Worm (Caenorhabditis elegans): Measurements from ENCODE around the gene dnj-2.

The dnj-2 gene

ce11 chrIV:11352768-11353167 is 39.0 kb upstream of the dnj-2 start:
- TF ChIP-seq F23B12.7 (tag; optimal IDR thresholded peaks at IDR 0.05; ENCODE audit: insufficient read depth) (no peak), repo-1 (tag; optimal IDR thresholded peaks at IDR 0.05) (no peak), nfya-1 (tag; optimal IDR thresholded peaks at IDR 0.05; ENCODE audit: borderline replicate concordance, insufficient read depth) (no peak), mcd-1 (GFP tag; IDR thresholded peaks at IDR 0.05) (no peak), tlf-1 (GFP tag; optimal IDR thresholded peaks at IDR 0.05) (no peak), zfh-2 (GFP tag; conservative IDR thresholded peaks at IDR 0.05) (no peak), lsl-1 (GFP tag; optimal IDR thresholded peaks at IDR 0.05) (no peak), F33H1.4 (GFP tag; IDR thresholded peaks at IDR 0.05) (no peak), egl-44 (GFP tag; IDR thresholded peaks at IDR 0.05) (no peak), athp-1 (tag; optimal IDR thresholded peaks at IDR 0.05) (no peak), F49E8.2 (tag; optimal IDR thresholded peaks at IDR 0.05; ENCODE audit: insufficient read depth) (no peak), Y53G8AR.9 (GFP tag; conservative IDR thresholded peaks at IDR 0.05) (no peak)

ce11 chrIV:11351563-11351962 is 37.8 kb upstream of the dnj-2 start:
- TF ChIP-seq F39B2.1 (GFP tag; IDR thresholded peaks at IDR 0.05) (no peak), atf-7 (tag; optimal IDR thresholded peaks at IDR 0.05) (no peak), mcd-1 (GFP tag; IDR thresholded peaks at IDR 0.05) (no peak), tbx-9 (tag; optimal IDR thresholded peaks at IDR 0.05; ENCODE audit: borderline replicate concordance) (no peak), ztf-22 (GFP tag; optimal IDR thresholded peaks at IDR 0.05) (no peak), xnd-1 (tag; optimal IDR thresholded peaks at IDR 0.05) (no peak), ekl-4 (GFP tag; IDR thresholded peaks at IDR 0.05) (no peak), nhr-80 (tag; optimal IDR thresholded peaks at IDR 0.05) (no peak)

- TF ChIP-seq aptf-3 (GFP tag; IDR thresholded peaks at IDR 0.05) (no peak), ama-1 (optimal IDR thresholded peaks at IDR 0.05) (no peak), ama-1 (GFP tag; optimal IDR thresholded peaks at IDR 0.05) (no peak), tlf-1 (GFP tag; optimal IDR thresholded peaks at IDR 0.05) (no peak), madf-6 (GFP tag; IDR thresholded peaks at IDR 0.05) (no peak), let-607 (tag; optimal IDR thresholded peaks at IDR 0.05) (no peak), ccch-3 (GFP tag; optimal IDR thresholded peaks at IDR 0.05) (no peak), nfya-1 (tag; optimal IDR thresholded peaks at IDR 0.05; ENCODE audit: borderline replicate concordance, insufficient read depth) (no peak), F57C9.4 (tag; optimal IDR thresholded peaks at IDR 0.05) (no peak), let-526 (GFP tag; IDR thresholded peaks at IDR 0.05) (no peak), rpc-1 (optimal IDR thresholded peaks at IDR 0.05) (no peak), rpc-1 (tag; optimal IDR thresholded peaks at IDR 0.05) (no peak)
Observed at ce11 chrIV:11350809-11351208, 37.0 kb upstream of the dnj-2 start.

ce11 chrIV:11349747-11350146 is 36.0 kb upstream of the dnj-2 start:
- no peak for TF ChIP-seq bed-1 (GFP tag; IDR thresholded peaks at IDR 0.05)

ce11 chrIV:11348822-11349221 is 35.0 kb upstream of the dnj-2 start:
- no peak for TF ChIP-seq lsl-1 (GFP tag; optimal IDR thresholded peaks at IDR 0.05)
- TF ChIP-seq Y95B8A.8 (GFP tag; IDR thresholded peaks at IDR 0.05), result no peak
- no peak for TF ChIP-seq Y53G8AR.9 (GFP tag; conservative IDR thresholded peaks at IDR 0.05)
- no peak for TF ChIP-seq ceh-79 (tag; optimal IDR thresholded peaks at IDR 0.05)

ce11 chrIV:11347275-11347674 is 33.5 kb upstream of the dnj-2 start:
- no peak for TF ChIP-seq D2030.7 (GFP tag; IDR thresholded peaks at IDR 0.05)
- TF ChIP-seq aptf-3 (GFP tag; IDR thresholded peaks at IDR 0.05), result no peak
- no peak for TF ChIP-seq xnd-1 (tag; optimal IDR thresholded peaks at IDR 0.05)
- no peak for TF ChIP-seq ztf-28 (GFP tag; IDR thresholded peaks at IDR 0.05)
- no peak for TF ChIP-seq bed-1 (GFP tag; IDR thresholded peaks at IDR 0.05)
- no peak for TF ChIP-seq lin-54 (GFP tag; optimal IDR thresholded peaks at IDR 0.05)
- no peak for TF ChIP-seq nfya-1 (tag; optimal IDR thresholded peaks at IDR 0.05; ENCODE audit: borderline replicate concordance, insufficient read depth)
